ENCODE assay signal across 2 worm cellular contexts in the genomic region with DNA sequence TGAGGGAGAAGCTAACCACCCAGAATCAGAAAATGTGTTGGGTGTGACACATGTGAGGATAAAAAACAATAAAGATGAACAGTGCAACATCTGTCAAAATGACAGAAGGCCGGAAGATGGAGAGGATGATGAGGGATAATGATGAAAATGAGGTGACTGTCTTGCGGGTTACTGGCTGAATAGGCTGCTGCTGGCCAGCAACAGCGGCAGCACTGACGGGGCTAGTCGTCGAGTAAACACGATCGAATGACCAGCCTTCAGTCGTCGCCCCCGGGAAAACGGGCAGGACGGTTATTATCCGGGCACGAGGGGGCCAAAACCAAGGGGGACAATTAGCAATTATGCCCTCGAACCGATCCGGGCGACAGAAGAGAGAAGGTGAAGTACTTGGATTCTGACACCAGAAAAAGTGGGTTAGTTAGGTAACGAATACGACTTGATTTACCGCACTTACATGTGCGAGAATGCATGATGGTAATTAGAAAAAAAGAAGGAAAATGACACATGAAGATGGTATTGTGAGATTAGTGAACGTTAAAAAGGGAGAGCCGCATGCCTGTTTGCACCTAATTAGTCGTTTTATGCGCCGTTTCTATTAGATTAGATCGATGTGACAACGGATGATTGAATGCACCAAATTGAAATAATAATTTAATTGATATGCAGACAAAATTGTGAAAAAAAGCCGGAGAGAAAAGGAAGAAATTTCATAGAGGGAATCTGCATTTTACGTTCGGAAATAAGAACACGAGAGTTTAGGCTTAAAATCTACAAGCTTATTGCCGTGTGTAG.
TF ChIP-seq lines count a peak whose summit lies in the region.

No protein-coding gene starts in this region.

TF ChIP-seq in whole organism, late embryonic, 69 proteins besides CTCF, POLR2A, EP300 and RAD21 (continued from another document):
- TF ChIP-seq ceh-30 (tag; optimal IDR thresholded peaks at IDR 0.05; lab: Kevin White, UChicago) (no peak), ceh-31 (tag; optimal IDR thresholded peaks at IDR 0.05; lab: Kevin White, UChicago) (peak; percentile 83), elt-4 (tag; optimal IDR thresholded peaks at IDR 0.05; lab: Kevin White, UChicago) (no peak), ceh-45 (GFP tag; IDR thresholded peaks at IDR 0.05; lab: Robert Waterston, UW) (no peak), ceh-22 (tag; optimal IDR thresholded peaks at IDR 0.05; lab: Kevin White, UChicago) (no peak), fax-1 (tag; optimal IDR thresholded peaks at IDR 0.05; lab: Kevin White, UChicago) (no peak), odd-2 (tag; optimal IDR thresholded peaks at IDR 0.05; lab: Kevin White, UChicago) (no peak), elt-2 (tag; optimal IDR thresholded peaks at IDR 0.05; lab: Kevin White, UChicago) (no peak), ceh-9 (tag; optimal IDR thresholded peaks at IDR 0.05; lab: Kevin White, UChicago) (no peak), pag-3 (tag; optimal IDR thresholded peaks at IDR 0.05; lab: Kevin White, UChicago; ENCODE audit: borderline replicate concordance) (no peak), unc-86 (tag; optimal IDR thresholded peaks at IDR 0.05; lab: Kevin White, UChicago) (no peak), tbx-2 (tag; optimal IDR thresholded peaks at IDR 0.05; lab: Kevin White, UChicago) (peak; percentile 48), pat-9 (tag; optimal IDR thresholded peaks at IDR 0.05; lab: Kevin White, UChicago) (no peak), ceh-34 (tag; optimal IDR thresholded peaks at IDR 0.05; lab: Kevin White, UChicago) (no peak), syd-9 (tag; optimal IDR thresholded peaks at IDR 0.05; lab: Kevin White, UChicago) (no peak), pqm-1 (tag; optimal IDR thresholded peaks at IDR 0.05; lab: Kevin White, UChicago) (no peak), eyg-1 (tag; optimal IDR thresholded peaks at IDR 0.05; lab: Kevin White, UChicago) (no peak), pha-4 (tag; optimal IDR thresholded peaks at IDR 0.05; lab: Kevin White, UChicago) (no peak), ahr-1 (tag; optimal IDR thresholded peaks at IDR 0.05; lab: Kevin White, UChicago) (no peak), sox-4 (tag; optimal IDR thresholded peaks at IDR 0.05; lab: Kevin White, UChicago) (no peak), hlh-30 (tag; optimal IDR thresholded peaks at IDR 0.05; lab: Kevin White, UChicago; ENCODE audit: insufficient read depth) (no peak), pha-2 (tag; optimal IDR thresholded peaks at IDR 0.05; lab: Kevin White, UChicago) (no peak), che-1 (tag; optimal IDR thresholded peaks at IDR 0.05; lab: Kevin White, UChicago) (no peak), unc-42 (tag; optimal IDR thresholded peaks at IDR 0.05; lab: Kevin White, UChicago) (peak; percentile 55), lin-11 (tag; optimal IDR thresholded peaks at IDR 0.05; lab: Kevin White, UChicago) (no peak), mec-3 (tag; optimal IDR thresholded peaks at IDR 0.05; lab: Kevin White, UChicago; ENCODE audit: borderline replicate concordance) (no peak), nhr-232 (tag; optimal IDR thresholded peaks at IDR 0.05; lab: Kevin White, UChicago) (no peak), ttx-3 (tag; optimal IDR thresholded peaks at IDR 0.05; lab: Kevin White, UChicago) (no peak), npax-4 (tag; optimal IDR thresholded peaks at IDR 0.05; lab: Kevin White, UChicago) (no peak), K02D7.2 (tag; optimal IDR thresholded peaks at IDR 0.05; lab: Kevin White, UChicago) (no peak), hlh-6 (tag; optimal IDR thresholded peaks at IDR 0.05; lab: Kevin White, UChicago) (no peak), ceh-24 (tag; optimal IDR thresholded peaks at IDR 0.05; lab: Kevin White, UChicago) (no peak), sox-2 (GFP tag; IDR thresholded peaks at IDR 0.05; lab: Robert Waterston, UW) (no peak), ztf-16 (tag; optimal IDR thresholded peaks at IDR 0.05; lab: Kevin White, UChicago) (no peak), dve-1 (tag; optimal IDR thresholded peaks at IDR 0.05; lab: Kevin White, UChicago) (no peak), unc-55 (GFP tag; optimal IDR thresholded peaks at IDR 0.05; lab: Kevin White, UChicago) (no peak), C38D4.7 (GFP tag; optimal IDR thresholded peaks at IDR 0.05; lab: Kevin White, UChicago) (no peak), ets-4 (tag; optimal IDR thresholded peaks at IDR 0.05; lab: Kevin White, UChicago) (no peak), pax-1 (tag; optimal IDR thresholded peaks at IDR 0.05; lab: Kevin White, UChicago) (no peak), K09A11.1 (tag; optimal IDR thresholded peaks at IDR 0.05; lab: Kevin White, UChicago; ENCODE audit: insufficient read depth) (no peak), fkh-6 (tag; optimal IDR thresholded peaks at IDR 0.05; lab: Kevin White, UChicago) (peak; percentile 4), pros-1 (tag; optimal IDR thresholded peaks at IDR 0.05; lab: Kevin White, UChicago) (no peak), ceh-19 (GFP tag; optimal IDR thresholded peaks at IDR 0.05; lab: Kevin White, UChicago) (no peak), hlh-15 (tag; optimal IDR thresholded peaks at IDR 0.05; lab: Kevin White, UChicago) (no peak), ceh-18 (tag; optimal IDR thresholded peaks at IDR 0.05; lab: Kevin White, UChicago) (peak; percentile 9), ceh-14 (tag; optimal IDR thresholded peaks at IDR 0.05; lab: Kevin White, UChicago) (no peak), unc-3 (GFP tag; conservative IDR thresholded peaks at IDR 0.05; lab: Robert Waterston, UW) (no peak), unc-3 (tag; optimal IDR thresholded peaks at IDR 0.05; lab: Kevin White, UChicago) (no peak), nhr-11 (tag; optimal IDR thresholded peaks at IDR 0.05; lab: Kevin White, UChicago) (no peak), fkh-10 (GFP tag; optimal IDR thresholded peaks at IDR 0.05; lab: Kevin White, UChicago) (no peak), nfya-1 (tag; optimal IDR thresholded peaks at IDR 0.05; lab: Kevin White, UChicago) (no peak)

TF ChIP-seq in whole organism, mixed stage, embryonic, 35 proteins besides CTCF, POLR2A, EP300 and RAD21 (continued from another document):
- TF ChIP-seq unc-62 (GFP tag; optimal IDR thresholded peaks at IDR 0.05; lab: Kevin White, UChicago) (peak; percentile 57), ceh-39 (tag; optimal IDR thresholded peaks at IDR 0.05; lab: Kevin White, UChicago) (no peak), lsy-2 (tag; optimal IDR thresholded peaks at IDR 0.05; lab: Kevin White, UChicago) (no peak), nhr-76 (tag; optimal IDR thresholded peaks at IDR 0.05; lab: Kevin White, UChicago) (no peak), mab-5 (tag; optimal IDR thresholded peaks at IDR 0.05; lab: Kevin White, UChicago) (no peak), sptf-1 (tag; optimal IDR thresholded peaks at IDR 0.05; lab: Kevin White, UChicago) (peak; percentile 57), zip-8 (tag; optimal IDR thresholded peaks at IDR 0.05; lab: Kevin White, UChicago) (no peak), ceh-83 (GFP tag; optimal IDR thresholded peaks at IDR 0.05; lab: Kevin White, UChicago) (no peak), sem-2 (GFP tag; optimal IDR thresholded peaks at IDR 0.05; lab: Kevin White, UChicago) (no peak), bed-3 (GFP tag; optimal IDR thresholded peaks at IDR 0.05; lab: Kevin White, UChicago) (no peak), ztf-11 (tag; optimal IDR thresholded peaks at IDR 0.05; lab: Kevin White, UChicago) (no peak), lin-13 (tag; optimal IDR thresholded peaks at IDR 0.05; lab: Kevin White, UChicago) (no peak), unc-120 (tag; optimal IDR thresholded peaks at IDR 0.05; lab: Kevin White, UChicago; ENCODE audit: poor library complexity, severe bottlenecking) (no peak), M03D4.4 (tag; optimal IDR thresholded peaks at IDR 0.05; lab: Kevin White, UChicago) (no peak)
